Worm (Caenorhabditis elegans) whole organism, young adult: ENCODE measurements around the gene R144.13.

Experiments used
- B0261.1 ChIP-seq: sonication (generic microtip); optimal IDR thresholded peaks from 2 replicates; lab custom pipeline; 2016; ENCODE audit warnings: mild to moderate bottlenecking, missing genetic modification characterization, moderate library complexity, missing compliant biosample characterization
- F10E7.11 ChIP-seq: sonication (generic microtip); optimal IDR thresholded peaks from 2 replicates; lab custom pipeline; 2017; ENCODE audit warnings: mild to moderate bottlenecking, missing genetic modification characterization, moderate library complexity, missing compliant biosample characterization
- F55B11.4 ChIP-seq: sonication (generic microtip); optimal IDR thresholded peaks from 2 replicates; lab custom pipeline; 2016; ENCODE audit warnings: missing compliant biosample characterization, missing genetic modification characterization, borderline replicate concordance; ENCODE audit not compliant: insufficient read depth
- Y53F4B.3 ChIP-seq: fragments of 200-800 bp; sonication (Bioruptor generic); IDR thresholded peaks from 2 replicates; pipeline ENCODE4 v1.3.6; 2022; ENCODE audit warnings: missing genetic modification reagents, missing genetic modification characterization, missing compliant biosample characterization
- Y56A3A.18 ChIP-seq: fragments of 200-800 bp; sonication (Bioruptor generic); IDR thresholded peaks from 2 replicates; pipeline ENCODE4 v1.3.6; 2022; ENCODE audit warnings: missing genetic modification reagents, missing genetic modification characterization, missing compliant biosample characterization
- ZK185.1 ChIP-seq: sonication (generic microtip); optimal IDR thresholded peaks from 2 replicates; lab custom pipeline; 2016; ENCODE audit warnings: mild to moderate bottlenecking, missing genetic modification characterization, missing compliant biosample characterization; ENCODE audit not compliant: poor library complexity, severe bottlenecking
- cebp-1 ChIP-seq, 2 experiments: fragments of 200-800 bp in 1 of 2; sonication (Bioruptor generic) in 1 of 2; sonication (generic microtip) in 1 of 2; IDR thresholded peaks in 1 of 2; optimal IDR thresholded peaks in 1 of 2; 2 replicates each; pipeline versions ENCODE4 v1.3.6 to Lab custom; 2017 to 2022; ENCODE audit warnings: missing compliant biosample characterization in 2 of 2, missing genetic modification characterization in 2 of 2, mild to moderate bottlenecking in 1 of 2, missing genetic modification reagents in 1 of 2, moderate library complexity in 1 of 2
- chd-7 ChIP-seq: sonication (generic microtip); optimal IDR thresholded peaks from 2 replicates; lab custom pipeline; 2016; ENCODE audit warnings: mild to moderate bottlenecking, missing genetic modification characterization, moderate library complexity, missing compliant biosample characterization
- die-1 ChIP-seq: sonication (generic microtip); optimal IDR thresholded peaks from 2 replicates; lab custom pipeline; 2016; ENCODE audit warnings: missing genotype, mild to moderate bottlenecking, missing genetic modification characterization, missing compliant biosample characterization
- dox-1 ChIP-seq: fragments of 200-800 bp; sonication (Bioruptor generic); IDR thresholded peaks from 2 replicates; pipeline ENCODE4 v1.3.6; 2022; ENCODE audit warnings: missing genetic modification reagents, missing genetic modification characterization, missing compliant biosample characterization
- ets-4 ChIP-seq: fragments of 200-800 bp; sonication (Bioruptor generic); optimal IDR thresholded peaks from 2 replicates; lab custom pipeline; 2018; ENCODE audit warnings: mild to moderate bottlenecking, missing genetic modification characterization, missing compliant biosample characterization
- fkh-3 ChIP-seq: sonication (generic microtip); optimal IDR thresholded peaks from 2 replicates; lab custom pipeline; 2016; ENCODE audit warnings: mild to moderate bottlenecking, missing genetic modification characterization, missing compliant biosample characterization
- him-1 ChIP-seq: sonication (generic microtip); optimal IDR thresholded peaks from 2 replicates; lab custom pipeline; 2016; ENCODE audit warnings: missing genotype, missing genetic modification reagents, missing genetic modification characterization, missing compliant biosample characterization
- hlh-26 ChIP-seq: fragments of 200-800 bp; sonication (Bioruptor generic); conservative IDR thresholded peaks from 2 replicates; pipeline ENCODE4 v1.3.6; 2022; ENCODE audit warnings: missing genetic modification reagents, missing genetic modification characterization, missing compliant biosample characterization
- hsf-1 ChIP-seq: fragments of 200-800 bp; sonication (Bioruptor generic); IDR thresholded peaks from 2 replicates; pipeline ENCODE4 v1.3.6; 2022; ENCODE audit warnings: missing genetic modification reagents, missing genetic modification characterization, missing compliant biosample characterization
- pha-4 ChIP-seq: fragments of 150-350 bp; sonication (generic microtip); optimal IDR thresholded peaks from 2 replicates; lab custom pipeline; 2014; ENCODE audit warnings: missing biosample characterization, missing genetic modification reagents, missing genetic modification characterization
- zim-3 ChIP-seq: sonication (generic microtip); optimal IDR thresholded peaks from 2 replicates; lab custom pipeline; 2017; ENCODE audit warnings: mild to moderate bottlenecking, missing genetic modification characterization, moderate library complexity, missing compliant biosample characterization

The R144.13 gene

ce11 chrIII:5071509-5071908 is 48.4 kb downstream of the R144.13 start, which contains the start of gene C45G9.12:
Gene C45G9.12, minus strand, starts transcription at chrIII:5071609.
- no peak for TF ChIP-seq ets-4 (GFP tag; lab: Kevin White, UChicago)
- TF ChIP-seq F55B11.4 (tag; lab: Kevin White, UChicago), result no peak
- TF ChIP-seq B0261.1 (tag; lab: Kevin White, UChicago), result no peak
- TF ChIP-seq chd-7, result no peak
- no peak for TF ChIP-seq hsf-1
- no peak for TF ChIP-seq Y53F4B.3 (GFP tag; lab: Robert Waterston, UW)
- TF ChIP-seq die-1 (tag; lab: Kevin White, UChicago), result no peak
- no peak for TF ChIP-seq pha-4 (tag; lab: Kevin White, UChicago)
- no peak for TF ChIP-seq fkh-3 (tag; lab: Kevin White, UChicago)
- no peak for TF ChIP-seq cebp-1 (GFP tag; IDR thresholded peaks at IDR 0.05; lab: Robert Waterston, UW)
- TF ChIP-seq cebp-1 (tag; optimal IDR thresholded peaks at IDR 0.05; lab: Kevin White, UChicago), result no peak
- no peak for TF ChIP-seq ZK185.1 (tag; lab: Kevin White, UChicago)
- TF ChIP-seq Y56A3A.18 (GFP tag; lab: Robert Waterston, UW), result no peak
- no peak for TF ChIP-seq F10E7.11 (tag; lab: Kevin White, UChicago)
- no peak for TF ChIP-seq dox-1 (GFP tag; lab: Robert Waterston, UW)
- TF ChIP-seq hlh-26 (GFP tag; lab: Robert Waterston, UW), result no peak
- no peak for TF ChIP-seq him-1 (tag; lab: Kevin White, UChicago)
- no peak for TF ChIP-seq zim-3 (tag; lab: Kevin White, UChicago)
